Fruit fly (Drosophila melanogaster) whole organism, adult: ENCODE results near the gene CG14401.

Source experiments
- CG12768 ChIP-seq: fragments of 200-800 bp; sonication (Bioruptor generic); optimal IDR thresholded peaks from 2 replicates; lab custom pipeline; 2017; ENCODE audit warnings: missing biosample characterization, missing genetic modification characterization, mild to moderate bottlenecking, moderate library complexity, missing genetic modification reagents
- CG14711 ChIP-seq: fragments of 200-800 bp; sonication (Bioruptor generic); optimal IDR thresholded peaks from 2 replicates; lab custom pipeline; 2018; ENCODE audit warnings: missing biosample characterization, mild to moderate bottlenecking, missing genetic modification characterization, moderate library complexity
- CG1620 ChIP-seq: fragments of 200-800 bp; sonication (Bioruptor generic); optimal IDR thresholded peaks from 2 replicates; lab custom pipeline; 2016; ENCODE audit warnings: missing biosample characterization, missing genetic modification characterization
- CG33017 ChIP-seq: fragments of 200-800 bp; sonication (Bioruptor generic); optimal IDR thresholded peaks from 2 replicates; lab custom pipeline; 2018; ENCODE audit warnings: missing biosample characterization, mild to moderate bottlenecking, missing genetic modification characterization, moderate library complexity
- CG5204 ChIP-seq: fragments of 200-800 bp; sonication (Bioruptor generic); optimal IDR thresholded peaks from 2 replicates; lab custom pipeline; 2016; ENCODE audit warnings: missing biosample characterization, missing genetic modification characterization
- CG7045 ChIP-seq: fragments of 200-800 bp; sonication (Bioruptor generic); optimal IDR thresholded peaks from 2 replicates; lab custom pipeline; 2017; ENCODE audit warnings: missing biosample characterization, mild to moderate bottlenecking, missing genetic modification characterization
- CG7101 ChIP-seq: fragments of 200-800 bp; sonication (Bioruptor generic); optimal IDR thresholded peaks from 2 replicates; lab custom pipeline; 2018; ENCODE audit warnings: missing biosample characterization, mild to moderate bottlenecking, missing genetic modification characterization, moderate library complexity
- Clk ChIP-seq: fragments of 200-800 bp; sonication (Bioruptor generic); optimal IDR thresholded peaks from 2 replicates; lab custom pipeline; 2017; ENCODE audit warnings: missing biosample characterization, missing genetic modification characterization
- Crg-1 ChIP-seq: fragments of 200-800 bp; sonication (Bioruptor generic); optimal IDR thresholded peaks from 2 replicates; lab custom pipeline; 2016; ENCODE audit warnings: missing biosample characterization, missing genetic modification characterization
- Hr96 ChIP-seq: fragments of 200-800 bp; sonication (Bioruptor generic); optimal IDR thresholded peaks from 2 replicates; lab custom pipeline; 2016; ENCODE audit warnings: missing biosample characterization, missing genetic modification characterization
- bab1 ChIP-seq: fragments of 200-800 bp; sonication (Bioruptor generic); optimal IDR thresholded peaks from 3 replicates; lab custom pipeline; 2019; ENCODE audit warnings: missing biosample characterization, mild to moderate bottlenecking, missing genetic modification characterization, moderate library complexity
- cnc ChIP-seq, 2 experiments: fragments of >200 bp; optimal IDR thresholded peaks; 2 replicates each; lab custom pipeline; 2017
- kay ChIP-seq: fragments of 200-800 bp; sonication (Bioruptor generic); peaks from one replicate; lab custom pipeline; 2016; ENCODE audit warnings: missing biosample characterization, missing genetic modification characterization, borderline replicate concordance
- pad ChIP-seq: fragments of 200-800 bp; sonication (Bioruptor generic); optimal IDR thresholded peaks from 3 replicates; lab custom pipeline; 2017; ENCODE audit warnings: missing biosample characterization, missing genetic modification characterization, mild to moderate bottlenecking, moderate library complexity, missing genetic modification reagents

dm6 chr2L:20904327-20904726 is 34.7 kb downstream of the CG14401 start:
- no peak for TF ChIP-seq bab1 (GFP tag; lab: Kevin White, UChicago)
- no peak for TF ChIP-seq CG7101 (tag; lab: Kevin White, UChicago)
- no peak for TF ChIP-seq Crg-1 (GFP tag; lab: Kevin White, UChicago)
- TF ChIP-seq CG14711: no peak
- no peak for TF ChIP-seq cnc (optimal IDR thresholded peaks at IDR 0.05; lab: Kevin White, UChicago)
- TF ChIP-seq CG1620 (GFP tag; lab: Kevin White, UChicago): no peak
- no peak for TF ChIP-seq Clk (GFP tag; lab: Kevin White, UChicago)
- TF ChIP-seq CG33017 (tag; lab: Kevin White, UChicago): no peak
- TF ChIP-seq kay (GFP tag; lab: Kevin White, UChicago): peak; percentile 40
- no peak for TF ChIP-seq CG7045 (GFP tag; lab: Kevin White, UChicago)
- TF ChIP-seq CG5204 (GFP tag; lab: Kevin White, UChicago): no peak
- TF ChIP-seq pad (GFP tag; lab: Kevin White, UChicago): no peak
- no peak for TF ChIP-seq CG12768 (GFP tag; lab: Kevin White, UChicago)
- no peak for TF ChIP-seq Hr96
